Worm (Caenorhabditis elegans) whole organism, L4 larva: ENCODE measurements around the gene srg-45.
A peak's percentile ranks its signal among the peaks of the same experiment; 100 is the strongest.

Experiments
- F10B5.3 ChIP-seq: sonication (generic microtip); optimal IDR thresholded peaks from 2 replicates; lab custom pipeline; 2016; ENCODE audit warnings: mild to moderate bottlenecking, missing genetic modification characterization, missing compliant biosample characterization
- F49E8.2 ChIP-seq: sonication (generic microtip); optimal IDR thresholded peaks from 2 replicates; lab custom pipeline; 2016; ENCODE audit warnings: missing compliant biosample characterization, mild to moderate bottlenecking, missing genetic modification characterization, borderline replicate concordance
- R02D3.7 ChIP-seq: fragments of 150-350 bp; sonication (generic microtip); optimal IDR thresholded peaks from 3 replicates; lab custom pipeline; 2014; ENCODE audit warnings: missing biosample characterization, missing genetic modification characterization
- T26A8.4 ChIP-seq: fragments of 200-800 bp; sonication (Bioruptor generic); IDR thresholded peaks from 2 replicates; pipeline ENCODE4 v1.3.6; 2022; ENCODE audit warnings: missing genetic modification characterization, missing compliant biosample characterization
- ZK546.5 ChIP-seq, 2 experiments: sonication (generic microtip); optimal IDR thresholded peaks; 2 replicates each; lab custom pipeline; 2017; ENCODE audit warnings: missing biosample characterization in 2 of 2, missing genetic modification characterization in 2 of 2
- aha-1 ChIP-seq: fragments of 150-350 bp; peaks from one replicate; lab custom pipeline; 2014; ENCODE audit warnings: missing biosample characterization, missing genetic modification characterization
- ceh-44 ChIP-seq: fragments of 200-800 bp; sonication (Bioruptor generic); IDR thresholded peaks from 2 replicates; pipeline ENCODE4 v1.3.6; 2022; ENCODE audit warnings: missing genetic modification reagents, missing genetic modification characterization, missing compliant biosample characterization
- ceh-62 ChIP-seq: sonication (generic microtip); optimal IDR thresholded peaks from 2 replicates; lab custom pipeline; 2017; ENCODE audit warnings: missing biosample characterization, missing genetic modification characterization
- ces-1 ChIP-seq: fragments of 150-350 bp; sonication (generic microtip); optimal IDR thresholded peaks from 4 replicates; lab custom pipeline; 2014; ENCODE audit warnings: missing biosample characterization, missing genetic modification reagents, missing genetic modification characterization
- daf-19 ChIP-seq: fragments of 200-800 bp; sonication (Bioruptor generic); conservative IDR thresholded peaks from 2 replicates; pipeline ENCODE4 v1.3.6; 2022; ENCODE audit warnings: missing genetic modification characterization, missing compliant biosample characterization
- daf-8 ChIP-seq: fragments of 200-800 bp; sonication (Bioruptor generic); IDR thresholded peaks from 2 replicates; pipeline ENCODE4 v1.3.6; 2022; ENCODE audit warnings: missing genetic modification characterization, missing compliant biosample characterization
- dmd-9 ChIP-seq: fragments of 200-800 bp; sonication (Bioruptor generic); IDR thresholded peaks from 2 replicates; pipeline ENCODE4 v1.3.6; 2022; ENCODE audit warnings: missing genetic modification reagents, missing genetic modification characterization, missing compliant biosample characterization
- dve-1 ChIP-seq: sonication (generic microtip); optimal IDR thresholded peaks from 2 replicates; lab custom pipeline; 2017; ENCODE audit warnings: antibody characterized with exemption, mild to moderate bottlenecking, missing genetic modification characterization, missing compliant biosample characterization; ENCODE audit not compliant: insufficient read depth
- egl-43 ChIP-seq: fragments of 200-800 bp; sonication (Bioruptor generic); IDR thresholded peaks from 2 replicates; pipeline ENCODE4 v1.3.6; 2022; ENCODE audit warnings: missing genetic modification reagents, missing genetic modification characterization, missing compliant biosample characterization
- fkh-10 ChIP-seq: fragments of 150-350 bp; optimal IDR thresholded peaks from 2 replicates; lab custom pipeline; 2014; ENCODE audit warnings: missing biosample characterization, missing genetic modification reagents, missing genetic modification characterization
- hlh-11 ChIP-seq: fragments of 200-800 bp; sonication (Bioruptor generic); optimal IDR thresholded peaks from 2 replicates; lab custom pipeline; 2018; ENCODE audit warnings: mild to moderate bottlenecking, missing genetic modification characterization, missing compliant biosample characterization
- hlh-30 ChIP-seq: sonication (generic microtip); optimal IDR thresholded peaks from 2 replicates; lab custom pipeline; 2017; ENCODE audit warnings: antibody characterized with exemption, mild to moderate bottlenecking, missing genetic modification characterization, missing compliant biosample characterization; ENCODE audit not compliant: insufficient read depth
- hmg-1.1 ChIP-seq: fragments of 200-800 bp; sonication (Bioruptor generic); IDR thresholded peaks from 2 replicates; pipeline ENCODE4 v1.3.6; 2022; ENCODE audit warnings: missing genetic modification reagents, missing genetic modification characterization, missing compliant biosample characterization
- lin-29 ChIP-seq: fragments of 200-800 bp; sonication (Bioruptor generic); IDR thresholded peaks from 2 replicates; pipeline ENCODE4 v1.3.6; 2022; ENCODE audit warnings: missing genetic modification reagents, missing genetic modification characterization, missing compliant biosample characterization
- lin-38 ChIP-seq: fragments of 200-800 bp; sonication (Bioruptor generic); IDR thresholded peaks from 2 replicates; pipeline ENCODE4 v1.3.6; 2022; ENCODE audit warnings: missing genetic modification reagents, missing genetic modification characterization, missing compliant biosample characterization
- lin-39 ChIP-seq: fragments of 150-350 bp; optimal IDR thresholded peaks from 2 replicates; lab custom pipeline; 2014; ENCODE audit warnings: missing biosample characterization, missing genetic modification reagents, missing genetic modification characterization
- lsy-2 ChIP-seq, 2 experiments: fragments of 150-350 bp in 1 of 2; sonication (generic microtip) in 1 of 2; optimal IDR thresholded peaks; 2 replicates each; lab custom pipeline; 2014 to 2017; ENCODE audit warnings: missing biosample characterization in 2 of 2, missing genetic modification characterization in 2 of 2
- nhr-10 ChIP-seq: fragments of 150-350 bp; optimal IDR thresholded peaks from 2 replicates; lab custom pipeline; 2014; ENCODE audit warnings: missing biosample characterization, missing genetic modification characterization
- nhr-102 ChIP-seq: sonication (generic microtip); optimal IDR thresholded peaks from 2 replicates; lab custom pipeline; 2016; ENCODE audit warnings: mild to moderate bottlenecking, missing genetic modification characterization, moderate library complexity, missing compliant biosample characterization
- nhr-237 ChIP-seq: sonication (generic microtip); optimal IDR thresholded peaks from 2 replicates; lab custom pipeline; 2017; ENCODE audit warnings: missing biosample characterization, missing genetic modification characterization
- nhr-28 ChIP-seq: fragments of 150-350 bp; optimal IDR thresholded peaks from 2 replicates; lab custom pipeline; 2014; ENCODE audit warnings: missing biosample characterization, missing genetic modification characterization
- nhr-76 ChIP-seq: fragments of 150-350 bp; optimal IDR thresholded peaks from 2 replicates; lab custom pipeline; 2014; ENCODE audit warnings: missing biosample characterization, missing genetic modification characterization
- nhr-77 ChIP-seq: fragments of 150-350 bp; optimal IDR thresholded peaks from 2 replicates; lab custom pipeline; 2014; ENCODE audit warnings: missing biosample characterization, missing genetic modification characterization
- pha-4 ChIP-seq, 2 experiments: fragments of 150-350 bp in 1 of 2; fragments of 200-800 bp in 1 of 2; sonication (Bioruptor generic) in 1 of 2; IDR thresholded peaks in 1 of 2; optimal IDR thresholded peaks in 1 of 2; 2 replicates each; pipeline versions ENCODE4 v1.3.6 to Lab custom; 2014 to 2022; ENCODE audit warnings: missing genetic modification characterization in 2 of 2, missing genetic modification reagents in 2 of 2, missing biosample characterization in 1 of 2, missing compliant biosample characterization in 1 of 2
- rbr-2 ChIP-seq: sonication (generic microtip); optimal IDR thresholded peaks from 2 replicates; lab custom pipeline; 2016; ENCODE audit warnings: missing genotype, missing genetic modification characterization, missing compliant biosample characterization
- saeg-2 ChIP-seq: fragments of 200-800 bp; sonication (Bioruptor generic); IDR thresholded peaks from 2 replicates; pipeline ENCODE4 v1.3.6; 2022; ENCODE audit warnings: missing genetic modification reagents, missing genetic modification characterization, missing compliant biosample characterization
- snpc-1.2 ChIP-seq: fragments of 200-800 bp; sonication (Bioruptor generic); IDR thresholded peaks from 2 replicates; pipeline ENCODE4 v1.3.6; 2022; ENCODE audit warnings: missing genetic modification reagents, missing genetic modification characterization, missing compliant biosample characterization
- spr-3 ChIP-seq: fragments of 200-800 bp; sonication (Bioruptor generic); optimal IDR thresholded peaks from 2 replicates; lab custom pipeline; 2018; ENCODE audit warnings: mild to moderate bottlenecking, missing genetic modification characterization, missing compliant biosample characterization
- tra-1 ChIP-seq: fragments of 200-800 bp; sonication (Bioruptor generic); IDR thresholded peaks from 2 replicates; pipeline ENCODE4 v1.3.6; 2022; ENCODE audit warnings: missing genetic modification reagents, missing genetic modification characterization, missing compliant biosample characterization
- unc-62 ChIP-seq, 3 experiments: fragments of 150-350 bp in 1 of 3; sonication (generic microtip); optimal IDR thresholded peaks in 2 of 3; peaks in 1 of 3; 1 replicate in 1 of 3; 2 replicates in 2 of 3; lab custom pipeline; 2014 to 2017; ENCODE audit warnings: missing biosample characterization in 3 of 3, missing genetic modification characterization in 3 of 3, missing genetic modification reagents in 3 of 3, missing genotype in 1 of 3
- zag-1 ChIP-seq: fragments of 150-350 bp; optimal IDR thresholded peaks from 2 replicates; lab custom pipeline; 2014; ENCODE audit warnings: missing biosample characterization, missing genetic modification characterization
- zfp-3 ChIP-seq: fragments of 200-800 bp; sonication (Bioruptor generic); conservative IDR thresholded peaks from 2 replicates; pipeline ENCODE4 v1.3.6; 2022; ENCODE audit warnings: missing genetic modification reagents, missing genetic modification characterization, missing compliant biosample characterization
- zip-11 ChIP-seq: fragments of 200-800 bp; sonication (Bioruptor generic); IDR thresholded peaks from 2 replicates; pipeline ENCODE4 v1.3.6; 2022; ENCODE audit warnings: missing genetic modification characterization, missing compliant biosample characterization

The srg-45 gene

ce11 chrV:12310256-12310655, 3.0 kb downstream of the srg-45 start, which contains the start of gene hpo-30:
Gene hpo-30 (minus strand): TSS chrV:12310356.
- TF ChIP-seq F49E8.2 (tag; lab: Kevin White, UChicago) (no peak), nhr-102 (tag; lab: Kevin White, UChicago) (no peak), ZK546.5 (tag; optimal IDR thresholded peaks at IDR 0.05; lab: Kevin White, UChicago) (no peak), nhr-237 (no peak), dmd-9 (GFP tag; lab: Robert Waterston, UW) (no peak), dve-1 (tag; lab: Kevin White, UChicago) (no peak), zip-11 (GFP tag; lab: Robert Waterston, UW) (no peak), R02D3.7 (tag; lab: Kevin White, UChicago) (no peak), nhr-77 (tag; lab: Kevin White, UChicago) (no peak), rbr-2 (no peak), snpc-1.2 (GFP tag; lab: Robert Waterston, UW) (no peak), saeg-2 (GFP tag; lab: Robert Waterston, UW) (no peak)

DNA sequence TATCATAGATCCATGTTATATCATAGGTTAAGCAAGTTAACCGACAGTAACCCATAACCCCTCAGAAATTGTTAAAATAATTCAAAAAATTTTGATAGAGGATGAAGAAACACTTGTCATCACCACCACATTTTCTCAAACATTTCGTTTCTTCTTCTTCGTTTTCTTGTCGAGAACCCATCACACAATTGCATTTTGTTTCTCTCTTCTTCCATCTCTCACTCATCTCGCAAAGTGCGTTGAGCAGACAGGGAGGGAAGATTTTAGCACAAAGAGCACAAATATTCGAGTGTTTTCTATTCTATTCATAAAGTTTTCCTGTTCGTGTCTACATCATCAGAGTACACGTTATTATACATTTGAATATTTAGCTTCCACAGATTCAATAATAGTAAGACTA, 7.1 kb downstream of the srg-45 start:
- TF ChIP-seq tra-1 = no peak
- peak; percentile 50 for TF ChIP-seq fkh-10 (GFP tag; lab: Kevin White, UChicago)
- no peak for TF ChIP-seq lin-29 (GFP tag; lab: Robert Waterston, UW)
- TF ChIP-seq pha-4 (GFP tag; IDR thresholded peaks at IDR 0.05; lab: Robert Waterston, UW) = no peak
- TF ChIP-seq pha-4 (tag; optimal IDR thresholded peaks at IDR 0.05; lab: Kevin White, UChicago) = no peak
- no peak for TF ChIP-seq rbr-2
- TF ChIP-seq aha-1 = no peak
- TF ChIP-seq unc-62 (GFP tag; optimal IDR thresholded peaks at IDR 0.05 in 1 of 2; lab: Kevin White, UChicago) = peak in 1 of 2 experiments; percentile 20
- TF ChIP-seq unc-62 (tag; optimal IDR thresholded peaks at IDR 0.05; lab: Kevin White, UChicago) = no peak
- TF ChIP-seq T26A8.4 (GFP tag; lab: Robert Waterston, UW) = no peak
- TF ChIP-seq lsy-2 (tag; optimal IDR thresholded peaks at IDR 0.05; lab: Kevin White, UChicago) = peak in 1 of 2 experiments; percentile 34
- TF ChIP-seq saeg-2 (GFP tag; lab: Robert Waterston, UW) = no peak
- no peak for TF ChIP-seq egl-43
- no peak for TF ChIP-seq nhr-10 (tag; lab: Kevin White, UChicago)
- TF ChIP-seq lin-38 = 0 out of 2 replicates have a peak, but pooled peaks have one; percentile 23
- no peak for TF ChIP-seq spr-3
- TF ChIP-seq lin-39 (tag; lab: Kevin White, UChicago) = no peak
- TF ChIP-seq daf-8 (GFP tag; lab: Robert Waterston, UW) = no peak
- no peak for TF ChIP-seq nhr-76
- TF ChIP-seq hmg-1.1 (GFP tag; lab: Robert Waterston, UW) = no peak
- TF ChIP-seq ceh-44 (GFP tag; lab: Robert Waterston, UW) = no peak
- TF ChIP-seq hlh-11 = no peak
- TF ChIP-seq ceh-62 (tag; lab: Kevin White, UChicago) = no peak
- TF ChIP-seq F10B5.3 (tag; lab: Kevin White, UChicago) = no peak
- TF ChIP-seq zfp-3 (GFP tag; lab: Robert Waterston, UW) = no peak
- TF ChIP-seq nhr-28 = no peak
- no peak for TF ChIP-seq nhr-77 (tag; lab: Kevin White, UChicago)
- TF ChIP-seq ces-1 = peak; percentile 18
- TF ChIP-seq daf-19 (GFP tag; lab: Robert Waterston, UW) = no peak
- no peak for TF ChIP-seq hlh-30 (tag; lab: Kevin White, UChicago)

- peak; percentile 49 for TF ChIP-seq aha-1
- peak in 1 of 2 experiments; percentile 98 for TF ChIP-seq unc-62 (GFP tag; optimal IDR thresholded peaks at IDR 0.05 in 1 of 2; lab: Kevin White, UChicago)
- TF ChIP-seq unc-62 (tag; optimal IDR thresholded peaks at IDR 0.05; lab: Kevin White, UChicago) = no peak
- no peak for TF ChIP-seq zag-1 (tag; lab: Kevin White, UChicago)
Measured at ce11 chrV:12316076-12316475, 8.8 kb downstream of the srg-45 start.
